Fruit fly (Drosophila melanogaster) whole organism, embryonic: Measurements from ENCODE around the gene bon.

Source experiments
- ATbp ChIP-seq: fragments of 200-800 bp; sonication (Bioruptor generic); optimal IDR thresholded peaks from 2 replicates; lab custom pipeline; 2017; ENCODE audit warnings: missing biosample characterization, mild to moderate bottlenecking, missing genetic modification characterization, missing genetic modification reagents
- Ada2b ChIP-seq: fragments of 200-800 bp; sonication (Bioruptor generic); IDR thresholded peaks from 2 replicates; pipeline ENCODE4 v1.3.6; 2022; ENCODE audit warnings: missing biosample characterization, missing genetic modification characterization
- Bteb2 ChIP-seq: fragments of 200-800 bp; sonication (Bioruptor generic); optimal IDR thresholded peaks from 2 replicates; lab custom pipeline; 2016; ENCODE audit warnings: missing biosample characterization, missing genetic modification characterization
- CG11093 ChIP-seq: fragments of 200-800 bp; sonication (Bioruptor generic); IDR thresholded peaks from 3 replicates; pipeline ENCODE4 v1.3.6; 2022; ENCODE audit warnings: missing biosample characterization, missing genetic modification characterization
- CG11723 ChIP-seq: fragments of 200-800 bp; sonication (Bioruptor generic); optimal IDR thresholded peaks from 2 replicates; lab custom pipeline; 2017; ENCODE audit warnings: missing biosample characterization, mild to moderate bottlenecking, missing genetic modification characterization
- CG1233 ChIP-seq: fragments of 200-800 bp; sonication (Bioruptor generic); optimal IDR thresholded peaks from 4 replicates; lab custom pipeline; 2018; ENCODE audit warnings: missing biosample characterization, mild to moderate bottlenecking, missing genetic modification characterization
- CG13424 ChIP-seq: fragments of 200-800 bp; sonication (Bioruptor generic); optimal IDR thresholded peaks from 2 replicates; lab custom pipeline; 2019; ENCODE audit warnings: missing biosample characterization, mild to moderate bottlenecking, missing genetic modification characterization, moderate library complexity
- CG14441 ChIP-seq: fragments of 200-800 bp; sonication (Bioruptor generic); IDR thresholded peaks from 2 replicates; pipeline ENCODE4 v1.3.6; 2022; ENCODE audit warnings: missing biosample characterization, missing genetic modification characterization
- CG16815 ChIP-seq: fragments of 200-800 bp; sonication (Bioruptor generic); optimal IDR thresholded peaks from 3 replicates; lab custom pipeline; 2017; ENCODE audit warnings: missing biosample characterization, mild to moderate bottlenecking, missing genetic modification characterization
- CG17328 ChIP-seq: fragments of 200-800 bp; sonication (Bioruptor generic); IDR thresholded peaks from 2 replicates; pipeline ENCODE4 v1.3.6; 2022; ENCODE audit warnings: missing biosample characterization, missing genetic modification characterization
- CG18599 ChIP-seq: fragments of 200-800 bp; sonication (Bioruptor generic); optimal IDR thresholded peaks from 3 replicates; lab custom pipeline; 2017; ENCODE audit warnings: missing biosample characterization, missing genetic modification characterization, mild to moderate bottlenecking, moderate library complexity, missing genetic modification reagents
- CG2116 ChIP-seq: fragments of 200-800 bp; sonication (Bioruptor generic); optimal IDR thresholded peaks from 3 replicates; lab custom pipeline; 2018; ENCODE audit warnings: missing biosample characterization, mild to moderate bottlenecking, missing genetic modification characterization
- CG31224 ChIP-seq: fragments of 200-800 bp; sonication (Bioruptor generic); IDR thresholded peaks from 2 replicates; pipeline ENCODE4 v1.3.6; 2022; ENCODE audit warnings: missing biosample characterization, missing genetic modification characterization
- CG31365 ChIP-seq: fragments of 200-800 bp; sonication (Bioruptor generic); optimal IDR thresholded peaks from 2 replicates; lab custom pipeline; 2018; ENCODE audit warnings: missing biosample characterization, mild to moderate bottlenecking, missing genetic modification characterization
- CG3281 ChIP-seq: fragments of 200-800 bp; sonication (Bioruptor generic); optimal IDR thresholded peaks from 3 replicates; lab custom pipeline; 2017; ENCODE audit warnings: missing biosample characterization, mild to moderate bottlenecking, missing genetic modification characterization
- CG33557 ChIP-seq: fragments of 200-800 bp; sonication (Bioruptor generic); optimal IDR thresholded peaks from 2 replicates; lab custom pipeline; 2019; ENCODE audit warnings: missing biosample characterization, mild to moderate bottlenecking, missing genetic modification characterization, moderate library complexity
- CG3838 ChIP-seq: fragments of 200-800 bp; sonication (Bioruptor generic); optimal IDR thresholded peaks from 3 replicates; lab custom pipeline; 2016; ENCODE audit warnings: missing biosample characterization, missing genetic modification characterization
- CG43689 ChIP-seq: fragments of 200-800 bp; sonication (Bioruptor generic); IDR thresholded peaks from 2 replicates; pipeline ENCODE4 v1.3.6; 2022; ENCODE audit warnings: missing biosample characterization, missing genetic modification characterization
- CG4404 ChIP-seq: fragments of 200-800 bp; sonication (Bioruptor generic); IDR thresholded peaks from 2 replicates; pipeline ENCODE4 v1.3.6; 2022; ENCODE audit warnings: missing biosample characterization, missing genetic modification characterization
- CG4820 ChIP-seq: fragments of 200-800 bp; sonication (Bioruptor generic); optimal IDR thresholded peaks from 3 replicates; lab custom pipeline; 2016; ENCODE audit warnings: missing biosample characterization, missing genetic modification characterization
- CG5953 ChIP-seq: fragments of 200-800 bp; sonication (Bioruptor generic); IDR thresholded peaks from 2 replicates; pipeline ENCODE4 v1.3.6; 2022; ENCODE audit warnings: missing biosample characterization, missing genetic modification characterization
- CG7357 ChIP-seq: fragments of 200-800 bp; sonication (Bioruptor generic); IDR thresholded peaks from 3 replicates; pipeline ENCODE4 v1.3.6; 2022; ENCODE audit warnings: missing biosample characterization, missing genetic modification characterization
- CG7786 ChIP-seq: fragments of 200-800 bp; sonication (Bioruptor generic); optimal IDR thresholded peaks from 2 replicates; lab custom pipeline; 2016; ENCODE audit warnings: missing biosample characterization, missing genetic modification characterization
- CG8089 ChIP-seq: fragments of 200-800 bp; sonication (Bioruptor generic); optimal IDR thresholded peaks from 3 replicates; lab custom pipeline; 2016; ENCODE audit warnings: missing biosample characterization, missing genetic modification characterization
- CG8290 ChIP-seq, 3 experiments: fragments of 200-800 bp; sonication (Bioruptor generic); optimal IDR thresholded peaks; 2 replicates each; lab custom pipeline; 2016 to 2019; ENCODE audit warnings: missing biosample characterization in 3 of 3, missing genetic modification characterization in 3 of 3, mild to moderate bottlenecking in 2 of 3, moderate library complexity in 1 of 3
- CG9727 ChIP-seq: fragments of 200-800 bp; sonication (Bioruptor generic); optimal IDR thresholded peaks from 3 replicates; lab custom pipeline; 2017; ENCODE audit warnings: missing biosample characterization, mild to moderate bottlenecking, missing genetic modification characterization
- Deaf1 ChIP-seq: fragments of 200-800 bp; optimal IDR thresholded peaks from 3 replicates; lab custom pipeline; 2019; ENCODE audit warnings: missing biosample characterization, mild to moderate bottlenecking, missing genetic modification characterization, moderate library complexity
- Drgx ChIP-seq: fragments of 200-800 bp; sonication (Bioruptor generic); IDR thresholded peaks from 2 replicates; pipeline ENCODE4 v1.3.6; 2022; ENCODE audit warnings: missing biosample characterization, missing genetic modification characterization
- Fer2 ChIP-seq: fragments of 200-800 bp; sonication (Bioruptor generic); optimal IDR thresholded peaks from 2 replicates; lab custom pipeline; 2018; ENCODE audit warnings: missing biosample characterization, mild to moderate bottlenecking, missing genetic modification characterization, moderate library complexity
- Fer3 ChIP-seq: fragments of 200-800 bp; sonication (Bioruptor generic); optimal IDR thresholded peaks from 2 replicates; lab custom pipeline; 2018; ENCODE audit warnings: missing biosample characterization, mild to moderate bottlenecking, missing genetic modification characterization, moderate library complexity
- Gsc ChIP-seq: fragments of 200-800 bp; sonication (Bioruptor generic); IDR thresholded peaks from 2 replicates; pipeline ENCODE4 v1.3.6; 2022; ENCODE audit warnings: missing biosample characterization, missing genetic modification characterization
- Hand ChIP-seq: fragments of 200-800 bp; sonication (Bioruptor generic); optimal IDR thresholded peaks from 2 replicates; lab custom pipeline; 2017; ENCODE audit warnings: mild to moderate bottlenecking, missing biosample characterization, missing genetic modification reagents, missing genetic modification characterization
- Myb ChIP-seq: fragments of 200-800 bp; sonication (Bioruptor generic); optimal IDR thresholded peaks from 2 replicates; lab custom pipeline; 2016; ENCODE audit warnings: missing biosample characterization, missing genetic modification characterization
- Opbp ChIP-seq: fragments of 200-800 bp; sonication (Bioruptor generic); IDR thresholded peaks from 3 replicates; pipeline ENCODE4 v1.3.6; 2022; ENCODE audit warnings: missing biosample characterization, missing genetic modification characterization; ENCODE audit not compliant: partially characterized antibody
- Sox100B ChIP-seq: fragments of 200-800 bp; sonication (Bioruptor generic); optimal IDR thresholded peaks from 3 replicates; lab custom pipeline; 2018; ENCODE audit warnings: missing biosample characterization, mild to moderate bottlenecking, missing genetic modification characterization
- Sry-δ ChIP-seq: fragments of 200-800 bp; sonication (Bioruptor generic); optimal IDR thresholded peaks from 2 replicates; lab custom pipeline; 2016; ENCODE audit warnings: missing biosample characterization, missing genetic modification characterization
- Trl ChIP-seq, 3 experiments: fragments of >200 bp in 2 of 3; fragments of 200-800 bp in 1 of 3; sonication (Bioruptor generic) in 1 of 3; optimal IDR thresholded peaks; 2 replicates in 1 of 3; 3 replicates in 2 of 3; lab custom pipeline; 2016 to 2017; ENCODE audit warnings: missing biosample characterization in 1 of 3, missing genetic modification characterization in 1 of 3
- ab ChIP-seq: fragments of 200-800 bp; sonication (Bioruptor generic); optimal IDR thresholded peaks from 2 replicates; lab custom pipeline; 2016; ENCODE audit warnings: missing biosample characterization, missing genetic modification characterization
- dati ChIP-seq: fragments of 200-800 bp; sonication (Bioruptor generic); IDR thresholded peaks from 2 replicates; pipeline ENCODE4 v1.3.6; 2022; ENCODE audit warnings: missing biosample characterization, missing genetic modification characterization
- exex ChIP-seq: fragments of 200-800 bp; sonication (Bioruptor generic); optimal IDR thresholded peaks from 4 replicates; lab custom pipeline; 2018; ENCODE audit warnings: missing biosample characterization, mild to moderate bottlenecking, missing genetic modification characterization, moderate library complexity
- fd3F ChIP-seq: fragments of 200-800 bp; sonication (Bioruptor generic); optimal IDR thresholded peaks from 2 replicates; lab custom pipeline; 2018; ENCODE audit warnings: missing biosample characterization, mild to moderate bottlenecking, missing genetic modification characterization, moderate library complexity
- gsb ChIP-seq: fragments of 200-800 bp; sonication (Bioruptor generic); IDR thresholded peaks from 2 replicates; pipeline ENCODE4 v1.3.6; 2022; ENCODE audit warnings: missing biosample characterization, missing genetic modification characterization
- insv ChIP-seq, 2 experiments: fragments of 200-800 bp; sonication (Bioruptor generic); optimal IDR thresholded peaks; 3 replicates each; lab custom pipeline; 2016 to 2018; ENCODE audit warnings: missing biosample characterization in 2 of 2, missing genetic modification characterization in 2 of 2
- lab ChIP-seq: fragments of 200-800 bp; sonication (Bioruptor generic); optimal IDR thresholded peaks from 3 replicates; lab custom pipeline; 2017; ENCODE audit warnings: missing biosample characterization, missing genetic modification characterization, mild to moderate bottlenecking, moderate library complexity, missing genetic modification reagents
- mirr ChIP-seq: fragments of 200-800 bp; sonication (Bioruptor generic); optimal IDR thresholded peaks from 3 replicates; lab custom pipeline; 2018; ENCODE audit warnings: missing biosample characterization, mild to moderate bottlenecking, missing genetic modification characterization
- ranshi ChIP-seq: fragments of 200-800 bp; sonication (Bioruptor generic); IDR thresholded peaks from 2 replicates; pipeline ENCODE4 v1.3.6; 2022; ENCODE audit warnings: missing biosample characterization, missing genetic modification characterization
- seq ChIP-seq: fragments of 200-800 bp; sonication (Bioruptor generic); IDR thresholded peaks from 2 replicates; pipeline ENCODE4 v1.3.6; 2022; ENCODE audit warnings: missing biosample characterization, missing genetic modification characterization
- stc ChIP-seq: fragments of 200-800 bp; sonication (Bioruptor generic); IDR thresholded peaks from 2 replicates; pipeline ENCODE4 v1.3.6; 2022; ENCODE audit warnings: missing biosample characterization, missing genetic modification characterization
- wor ChIP-seq: fragments of 200-800 bp; sonication (Bioruptor generic); IDR thresholded peaks from 2 replicates; pipeline ENCODE4 v1.3.6; 2022; ENCODE audit warnings: missing biosample characterization, missing genetic modification characterization
- zfh2 ChIP-seq: fragments of 200-800 bp; sonication (Bioruptor generic); optimal IDR thresholded peaks from 2 replicates; lab custom pipeline; 2016; ENCODE audit warnings: missing biosample characterization, missing genetic modification characterization

Gene bon

dm6 chr3R:20579816-20580215, 13.1 kb upstream of the bon start, which contains the start of the genes EloB and Srp14 (continued):
- TF ChIP-seq Ada2b (GFP tag; lab: Robert Waterston, UW) = peak; percentile 72
- TF ChIP-seq gsb = 0 out of 2 replicates have a peak, but pooled peaks have one; percentile 18
- TF ChIP-seq CG11093 = 0 out of 3 replicates have a peak, but pooled peaks have one; percentile 11
- TF ChIP-seq CG18599 (GFP tag; lab: Kevin White, UChicago) = no peak
- no peak for TF ChIP-seq exex
- TF ChIP-seq CG33557 = peak; percentile 68
- no peak for TF ChIP-seq ab (GFP tag; lab: Kevin White, UChicago)
- peak; percentile 81 for TF ChIP-seq CG3281
- TF ChIP-seq fd3F (GFP tag; lab: Kevin White, UChicago) = peak; percentile 65
- peak; percentile 99 for TF ChIP-seq Sry-δ
- TF ChIP-seq CG11723 (GFP tag; lab: Kevin White, UChicago) = peak; percentile 64
- peak; percentile 74 for TF ChIP-seq CG1233 (GFP tag; lab: Kevin White, UChicago)
- peak; percentile 80 for TF ChIP-seq CG17328 (GFP tag; lab: Robert Waterston, UW)
- TF ChIP-seq Sox100B (GFP tag; lab: Kevin White, UChicago) = no peak
- TF ChIP-seq CG14441 (GFP tag; lab: Robert Waterston, UW) = peak; percentile 69
- peak; percentile 82 for TF ChIP-seq CG7786 (GFP tag; lab: Kevin White, UChicago)
- TF ChIP-seq CG2116 (GFP tag; lab: Kevin White, UChicago) = peak; percentile 85
- TF ChIP-seq stc = peak; percentile 60
- TF ChIP-seq lab (GFP tag; lab: Kevin White, UChicago) = no peak
- TF ChIP-seq ATbp (GFP tag; lab: Kevin White, UChicago) = peak; percentile 24
- TF ChIP-seq CG43689 (GFP tag; lab: Robert Waterston, UW) = peak; percentile 53; the same call in 1 of the 2 replicates
- peak; percentile 44; the same call in 1 of the 2 replicates for TF ChIP-seq Drgx (GFP tag; lab: Robert Waterston, UW)
- 0 out of 2 replicates have a peak, but pooled peaks have one; percentile 33 for TF ChIP-seq wor (GFP tag; lab: Robert Waterston, UW)
- peak; percentile 20; the same call in 1 of the 2 replicates for TF ChIP-seq CG31224
- peak; percentile 16 for TF ChIP-seq Hand (GFP tag; lab: Kevin White, UChicago)
- TF ChIP-seq CG9727 (GFP tag; lab: Kevin White, UChicago) = peak; percentile 85
- TF ChIP-seq CG5953 (GFP tag; lab: Robert Waterston, UW) = 0 out of 2 replicates have a peak, but pooled peaks have one; percentile 20
- peak; percentile 37 for TF ChIP-seq Myb (GFP tag; lab: Kevin White, UChicago)
- TF ChIP-seq Bteb2 (GFP tag; lab: Kevin White, UChicago) = peak; percentile 82
- TF ChIP-seq CG13424 (tag; lab: Kevin White, UChicago) = peak; percentile 88
- TF ChIP-seq Fer2 (tag; lab: Kevin White, UChicago) = peak; percentile 84
- TF ChIP-seq Fer3 (tag; lab: Kevin White, UChicago) = peak; percentile 84
- TF ChIP-seq CG16815 (GFP tag; lab: Kevin White, UChicago) = peak; percentile 46
- TF ChIP-seq CG3838 = peak; percentile 68
- TF ChIP-seq insv (GFP tag; optimal IDR thresholded peaks at IDR 0.05; lab: Kevin White, UChicago) = peak in 1 of 2 experiments; percentile 52
- TF ChIP-seq CG31365 (tag; lab: Kevin White, UChicago) = peak; percentile 42
- TF ChIP-seq Opbp (GFP tag; lab: Robert Waterston, UW) = peak; percentile 97
- peak; percentile 75 for TF ChIP-seq CG4404 (GFP tag; lab: Robert Waterston, UW)
- TF ChIP-seq Deaf1 (tag; lab: Kevin White, UChicago) = no peak
- peak; percentile 69 for TF ChIP-seq CG4820 (GFP tag; lab: Kevin White, UChicago)
- TF ChIP-seq Gsc (GFP tag; lab: Robert Waterston, UW) = no peak
- TF ChIP-seq CG8089 (GFP tag; lab: Kevin White, UChicago) = peak; percentile 60
- peak; percentile 71; the same call in 1 of the 3 replicates for TF ChIP-seq CG7357 (GFP tag; lab: Robert Waterston, UW)
- TF ChIP-seq dati (GFP tag; lab: Robert Waterston, UW) = no peak
- no peak for TF ChIP-seq ranshi (GFP tag; lab: Robert Waterston, UW)
- peak; percentile 61 for TF ChIP-seq CG8290 (GFP tag; optimal IDR thresholded peaks at IDR 0.05; lab: Kevin White, UChicago)
- TF ChIP-seq CG8290 (tag; optimal IDR thresholded peaks at IDR 0.05; lab: Kevin White, UChicago) = peak; percentile 8 to 73
- peak; percentile 90 for TF ChIP-seq zfh2 (GFP tag; lab: Kevin White, UChicago)
- peak; percentile 74 for TF ChIP-seq seq
- TF ChIP-seq mirr (GFP tag; lab: Kevin White, UChicago) = peak; percentile 51
- TF ChIP-seq Trl (optimal IDR thresholded peaks at IDR 0.05; lab: Kevin White, UChicago) = no peak
- peak; percentile 69 for TF ChIP-seq Trl (GFP tag; optimal IDR thresholded peaks at IDR 0.05; lab: Kevin White, UChicago)
